Fruit fly (Drosophila melanogaster) whole organism, embryonic: ENCODE measurements around the gene CG13653.

ENCODE experiments used
- Asciz ChIP-seq: fragments of 200-800 bp; sonication (Bioruptor generic); optimal IDR thresholded peaks from 2 replicates; lab custom pipeline; 2017; ENCODE audit warnings: missing biosample characterization, mild to moderate bottlenecking, missing genetic modification characterization, missing genetic modification reagents
- Atf-2 ChIP-seq: fragments of 200-800 bp; sonication (Bioruptor generic); optimal IDR thresholded peaks from 2 replicates; lab custom pipeline; 2016; ENCODE audit warnings: missing biosample characterization, missing genetic modification characterization
- Blimp-1 ChIP-seq: fragments of 200-800 bp; sonication (Bioruptor generic); optimal IDR thresholded peaks from 3 replicates; lab custom pipeline; 2018; ENCODE audit warnings: missing biosample characterization, missing genetic modification characterization, mild to moderate bottlenecking, moderate library complexity, missing genetic modification reagents
- CG10267 ChIP-seq: fragments of 200-800 bp; sonication (Bioruptor generic); optimal IDR thresholded peaks from 2 replicates; lab custom pipeline; 2018; ENCODE audit warnings: missing biosample characterization, mild to moderate bottlenecking, missing genetic modification characterization, moderate library complexity
- CG14710 ChIP-seq: fragments of 200-800 bp; sonication (Bioruptor generic); optimal IDR thresholded peaks from 3 replicates; lab custom pipeline; 2019; ENCODE audit warnings: missing biosample characterization, mild to moderate bottlenecking, missing genetic modification characterization, moderate library complexity
- CG15514 ChIP-seq: fragments of 200-800 bp; sonication (Bioruptor generic); optimal IDR thresholded peaks from 3 replicates; lab custom pipeline; 2017; ENCODE audit warnings: missing biosample characterization, missing genetic modification characterization, mild to moderate bottlenecking, moderate library complexity, missing genetic modification reagents
- CG15696 ChIP-seq: fragments of 200-800 bp; sonication (Bioruptor generic); optimal IDR thresholded peaks from 2 replicates; lab custom pipeline; 2019; ENCODE audit warnings: missing biosample characterization, mild to moderate bottlenecking, missing genetic modification characterization, moderate library complexity
- CG1603 ChIP-seq: fragments of 200-800 bp; sonication (Bioruptor generic); optimal IDR thresholded peaks from 2 replicates; lab custom pipeline; 2019; ENCODE audit warnings: missing biosample characterization, mild to moderate bottlenecking, missing genetic modification characterization, moderate library complexity
- CG18476 ChIP-seq: fragments of 200-800 bp; sonication (Bioruptor generic); optimal IDR thresholded peaks from 2 replicates; lab custom pipeline; 2016; ENCODE audit warnings: missing biosample characterization, mild to moderate bottlenecking, missing genetic modification characterization
- CG4424 ChIP-seq: fragments of 200-800 bp; sonication (Bioruptor generic); optimal IDR thresholded peaks from 3 replicates; lab custom pipeline; 2016; ENCODE audit warnings: missing biosample characterization, missing genetic modification characterization
- CG4617 ChIP-seq: fragments of 200-800 bp; sonication (Bioruptor generic); optimal IDR thresholded peaks from 3 replicates; lab custom pipeline; 2016; ENCODE audit warnings: missing biosample characterization, missing genetic modification characterization, borderline replicate concordance
- CG5245 ChIP-seq: fragments of 200-800 bp; sonication (Bioruptor generic); optimal IDR thresholded peaks from 3 replicates; lab custom pipeline; 2016; ENCODE audit warnings: missing biosample characterization, missing genetic modification characterization
- CG6683 ChIP-seq: fragments of 200-800 bp; sonication (Bioruptor generic); optimal IDR thresholded peaks from 2 replicates; lab custom pipeline; 2017; ENCODE audit warnings: missing biosample characterization, mild to moderate bottlenecking, missing genetic modification characterization, missing genetic modification reagents
- CG6689 ChIP-seq: fragments of 200-800 bp; sonication (Bioruptor generic); IDR thresholded peaks from 2 replicates; pipeline ENCODE4 v1.3.6; 2022; ENCODE audit warnings: missing biosample characterization, missing genetic modification characterization
- CG6765 ChIP-seq: fragments of 200-800 bp; sonication (Bioruptor generic); optimal IDR thresholded peaks from 3 replicates; lab custom pipeline; 2017; ENCODE audit warnings: missing biosample characterization, mild to moderate bottlenecking, missing genetic modification characterization
- CG7556 ChIP-seq: fragments of 200-800 bp; sonication (Bioruptor generic); optimal IDR thresholded peaks from 2 replicates; lab custom pipeline; 2017; ENCODE audit warnings: missing biosample characterization, mild to moderate bottlenecking, missing genetic modification characterization
- CG9215 ChIP-seq: fragments of 200-800 bp; sonication (Bioruptor generic); IDR thresholded peaks from 2 replicates; pipeline ENCODE4 v1.3.6; 2022; ENCODE audit warnings: missing biosample characterization, missing genetic modification characterization
- CG9797 ChIP-seq: fragments of 200-800 bp; sonication (Bioruptor generic); optimal IDR thresholded peaks from 3 replicates; lab custom pipeline; 2018; ENCODE audit warnings: missing biosample characterization, mild to moderate bottlenecking, missing genetic modification characterization
- Chrac-16 ChIP-seq: fragments of 200-800 bp; sonication (Bioruptor generic); optimal IDR thresholded peaks from 3 replicates; lab custom pipeline; 2016; ENCODE audit warnings: missing biosample characterization, missing genetic modification characterization
- D ChIP-seq, 2 experiments: fragments of 200-800 bp in 1 of 2; fragments of >200 bp in 1 of 2; sonication (Bioruptor generic) in 1 of 2; optimal IDR thresholded peaks; 2 replicates in 1 of 2; 3 replicates in 1 of 2; lab custom pipeline; 2017; ENCODE audit warnings: mild to moderate bottlenecking in 1 of 2, missing biosample characterization in 1 of 2, missing genetic modification characterization in 1 of 2, missing genetic modification reagents in 1 of 2
- Doc3 ChIP-seq: fragments of 200-800 bp; sonication (Bioruptor generic); IDR thresholded peaks from 3 replicates; pipeline ENCODE4 v1.3.6; 2022; ENCODE audit warnings: missing biosample characterization, missing genetic modification characterization; ENCODE audit not compliant: partially characterized antibody
- Dp ChIP-seq: fragments of 200-800 bp; sonication (Bioruptor generic); optimal IDR thresholded peaks from 2 replicates; lab custom pipeline; 2018; ENCODE audit warnings: missing biosample characterization, mild to moderate bottlenecking, missing genetic modification characterization, moderate library complexity
- Dref ChIP-seq: fragments of 200-800 bp; sonication (Bioruptor generic); IDR thresholded peaks from 2 replicates; pipeline ENCODE4 v1.3.6; 2022; ENCODE audit warnings: missing biosample characterization, missing genetic modification characterization
- E2f2 ChIP-seq: fragments of 200-800 bp; sonication (Bioruptor generic); IDR thresholded peaks from 2 replicates; pipeline ENCODE4 v1.3.6; 2022; ENCODE audit warnings: missing biosample characterization, missing genetic modification characterization
- HLH3B ChIP-seq: fragments of 200-800 bp; sonication (Bioruptor generic); IDR thresholded peaks from 2 replicates; pipeline ENCODE4 v1.3.6; 2022; ENCODE audit warnings: missing biosample characterization, missing genetic modification characterization
- Hmr ChIP-seq: fragments of 200-800 bp; sonication (Bioruptor generic); optimal IDR thresholded peaks from 3 replicates; lab custom pipeline; 2017; ENCODE audit warnings: mild to moderate bottlenecking, missing biosample characterization, missing genetic modification reagents, missing genetic modification characterization
- Jarid2 ChIP-seq: fragments of 200-800 bp; sonication (Bioruptor generic); optimal IDR thresholded peaks from 3 replicates; lab custom pipeline; 2017; ENCODE audit warnings: mild to moderate bottlenecking, missing biosample characterization, missing genetic modification reagents, missing genetic modification characterization
- MBD-R2 ChIP-seq: fragments of 200-800 bp; sonication (Bioruptor generic); IDR thresholded peaks from 2 replicates; pipeline ENCODE4 v1.3.6; 2022; ENCODE audit warnings: missing biosample characterization, missing genetic modification characterization
- Stat92E ChIP-seq, 3 experiments: fragments of >200 bp in 2 of 3; fragments of 200-800 bp in 1 of 3; sonication (Bioruptor generic) in 1 of 3; optimal IDR thresholded peaks; 2 replicates each; lab custom pipeline; 2017 to 2019; ENCODE audit warnings: missing biosample characterization in 3 of 3, missing genetic modification characterization in 3 of 3, mild to moderate bottlenecking in 1 of 3, moderate library complexity in 1 of 3
- amos ChIP-seq: fragments of 200-800 bp; sonication (Bioruptor generic); IDR thresholded peaks from 2 replicates; pipeline ENCODE4 v1.3.6; 2022; ENCODE audit warnings: missing biosample characterization, missing genetic modification characterization; ENCODE audit not compliant: partially characterized antibody
- cas ChIP-seq: fragments of 200-800 bp; sonication (Bioruptor generic); IDR thresholded peaks from 2 replicates; pipeline ENCODE4 v1.3.6; 2022; ENCODE audit warnings: missing biosample characterization, missing genetic modification characterization
- emc ChIP-seq: fragments of 200-800 bp; sonication (Bioruptor generic); optimal IDR thresholded peaks from 2 replicates; lab custom pipeline; 2016; ENCODE audit warnings: missing biosample characterization, missing genetic modification characterization
- esg ChIP-seq: fragments of 200-800 bp; sonication (Bioruptor generic); conservative IDR thresholded peaks from 2 replicates; pipeline ENCODE4 v1.3.6; 2022; ENCODE audit warnings: missing biosample characterization, missing genetic modification characterization
- gfzf ChIP-seq: fragments of 200-800 bp; sonication (Bioruptor generic); optimal IDR thresholded peaks from 2 replicates; lab custom pipeline; 2016; ENCODE audit warnings: missing biosample characterization, mild to moderate bottlenecking, missing genetic modification characterization, moderate library complexity
- hb ChIP-seq: fragments of 200-800 bp; sonication (Bioruptor generic); IDR thresholded peaks from 3 replicates; pipeline ENCODE4 v1.3.6; 2022; ENCODE audit warnings: missing biosample characterization, missing genetic modification characterization; ENCODE audit not compliant: partially characterized antibody
- kah ChIP-seq: fragments of 200-800 bp; sonication (Bioruptor generic); optimal IDR thresholded peaks from 2 replicates; lab custom pipeline; 2018; ENCODE audit warnings: missing biosample characterization, mild to moderate bottlenecking, missing genetic modification characterization
- lilli ChIP-seq: fragments of 200-800 bp; sonication (Bioruptor generic); optimal IDR thresholded peaks from 3 replicates; lab custom pipeline; 2016; ENCODE audit warnings: missing biosample characterization, missing genetic modification characterization
- nau ChIP-seq: fragments of 200-800 bp; sonication (Bioruptor generic); optimal IDR thresholded peaks from 3 replicates; lab custom pipeline; 2017; ENCODE audit warnings: missing biosample characterization, mild to moderate bottlenecking, missing genetic modification characterization, missing genetic modification reagents
- pum ChIP-seq: fragments of 200-800 bp; sonication (Bioruptor generic); optimal IDR thresholded peaks from 2 replicates; lab custom pipeline; 2016; ENCODE audit warnings: missing biosample characterization, missing genetic modification characterization
- pzg ChIP-seq: fragments of 200-800 bp; sonication (Bioruptor generic); optimal IDR thresholded peaks from 3 replicates; lab custom pipeline; 2018; ENCODE audit warnings: missing biosample characterization, mild to moderate bottlenecking, missing genetic modification characterization, moderate library complexity
- schlank ChIP-seq: fragments of 200-800 bp; sonication (Bioruptor generic); optimal IDR thresholded peaks from 2 replicates; lab custom pipeline; 2018; ENCODE audit warnings: missing biosample characterization, mild to moderate bottlenecking, missing genetic modification characterization
- slp2 ChIP-seq: fragments of 200-800 bp; sonication (Bioruptor generic); optimal IDR thresholded peaks from 2 replicates; lab custom pipeline; 2016; ENCODE audit warnings: missing biosample characterization, missing genetic modification characterization
- sna ChIP-seq: fragments of 200-800 bp; sonication (Bioruptor generic); IDR thresholded peaks from 2 replicates; pipeline ENCODE4 v1.3.6; 2022; ENCODE audit warnings: missing biosample characterization, missing genetic modification characterization; ENCODE audit not compliant: partially characterized antibody
- ttk ChIP-seq: fragments of 200-800 bp; sonication (Bioruptor generic); IDR thresholded peaks from 2 replicates; pipeline ENCODE4 v2.1.2; 2022; ENCODE audit warnings: missing biosample characterization, missing genetic modification characterization

Gene CG13653

dm6 chr3R:25235362-25235761, 40.0 kb downstream of the CG13653 start, which contains the start of gene Sil1 (continued):
- TF ChIP-seq Doc3 (GFP tag; lab: Robert Waterston, UW), result no peak
- no peak for TF ChIP-seq CG9215 (GFP tag; lab: Robert Waterston, UW)
- TF ChIP-seq CG4424 (GFP tag; lab: Kevin White, UChicago), result no peak
- TF ChIP-seq CG9797 (GFP tag; lab: Kevin White, UChicago), result peak; percentile 75
- no peak for TF ChIP-seq pum (GFP tag; lab: Kevin White, UChicago)
- TF ChIP-seq CG18476 (GFP tag; lab: Kevin White, UChicago), result no peak
- peak; percentile 66 for TF ChIP-seq pzg (GFP tag; lab: Kevin White, UChicago)
- no peak for TF ChIP-seq emc
- no peak for TF ChIP-seq sna (GFP tag; lab: Robert Waterston, UW)
- TF ChIP-seq CG6683 (GFP tag; lab: Kevin White, UChicago), result no peak
- TF ChIP-seq CG15696, result no peak
- peak; percentile 33; the same call in 1 of the 2 replicates for TF ChIP-seq amos (GFP tag; lab: Robert Waterston, UW)
- peak; percentile 76 for TF ChIP-seq gfzf (GFP tag; lab: Kevin White, UChicago)
- TF ChIP-seq MBD-R2 (GFP tag; lab: Robert Waterston, UW), result peak; percentile 32; the same call in 1 of the 2 replicates
- no peak for TF ChIP-seq CG7556 (GFP tag; lab: Kevin White, UChicago)
- peak; percentile 89 for TF ChIP-seq E2f2 (GFP tag; lab: Robert Waterston, UW)
- TF ChIP-seq kah (GFP tag; lab: Kevin White, UChicago), result no peak
- TF ChIP-seq Stat92E (GFP tag; optimal IDR thresholded peaks at IDR 0.05; lab: Kevin White, UChicago), result no peak
- TF ChIP-seq Asciz, result no peak
- peak; percentile 33 for TF ChIP-seq CG4617 (GFP tag; lab: Kevin White, UChicago)
- TF ChIP-seq Atf-2 (GFP tag; lab: Kevin White, UChicago), result no peak
- TF ChIP-seq cas (GFP tag; lab: Robert Waterston, UW), result no peak
- TF ChIP-seq CG14710, result peak; percentile 22
- TF ChIP-seq CG6765 (GFP tag; lab: Kevin White, UChicago), result no peak
- TF ChIP-seq Jarid2 (GFP tag; lab: Kevin White, UChicago), result no peak
- TF ChIP-seq Dref, result peak; percentile 22; the same call in 1 of the 2 replicates
- TF ChIP-seq slp2 (GFP tag; lab: Kevin White, UChicago), result no peak
- TF ChIP-seq lilli (GFP tag; lab: Kevin White, UChicago), result no peak
- TF ChIP-seq CG5245, result no peak
- no peak for TF ChIP-seq CG6689 (GFP tag; lab: Robert Waterston, UW)
- TF ChIP-seq ttk, result no peak
- TF ChIP-seq HLH3B (GFP tag; lab: Robert Waterston, UW), result no peak
- no peak for TF ChIP-seq hb (GFP tag; lab: Robert Waterston, UW)
- no peak for TF ChIP-seq esg (GFP tag; lab: Robert Waterston, UW)
- no peak for TF ChIP-seq nau (GFP tag; lab: Kevin White, UChicago)
- peak; percentile 84 for TF ChIP-seq Dp (GFP tag; lab: Kevin White, UChicago)
- TF ChIP-seq CG1603 (tag; lab: Kevin White, UChicago), result peak; percentile 67
- no peak for TF ChIP-seq Blimp-1 (GFP tag; lab: Kevin White, UChicago)
- no peak for TF ChIP-seq Hmr (GFP tag; lab: Kevin White, UChicago)
- TF ChIP-seq CG15514 (GFP tag; lab: Kevin White, UChicago), result peak; percentile 99
- peak; percentile 21 for TF ChIP-seq CG10267
- no peak for TF ChIP-seq D (optimal IDR thresholded peaks at IDR 0.05; lab: Kevin White, UChicago)
- no peak for TF ChIP-seq D (GFP tag; optimal IDR thresholded peaks at IDR 0.05; lab: Kevin White, UChicago)
- TF ChIP-seq Chrac-16 (GFP tag; lab: Kevin White, UChicago), result no peak
- TF ChIP-seq schlank, result no peak
